Worm (Caenorhabditis elegans) whole organism, young adult: ENCODE measurements around the gene Y69H2.7.
A peak's percentile ranks its signal among the peaks of the same experiment; 100 is the strongest.

Experiments
- B0336.3 ChIP-seq: fragments of 200-800 bp; sonication (Bioruptor generic); IDR thresholded peaks from 2 replicates; pipeline ENCODE4 v1.3.6; 2022; ENCODE audit warnings: missing genetic modification characterization, missing compliant biosample characterization
- F23B12.7 ChIP-seq: sonication (generic microtip); optimal IDR thresholded peaks from 2 replicates; lab custom pipeline; 2017; ENCODE audit warnings: missing genetic modification characterization, mild to moderate bottlenecking, missing compliant biosample characterization, antibody characterized with exemption, moderate library complexity; ENCODE audit not compliant: insufficient read depth
- F37B4.10 ChIP-seq: fragments of 200-800 bp; sonication (Bioruptor generic); IDR thresholded peaks from 2 replicates; pipeline ENCODE4 v1.3.6; 2022; ENCODE audit warnings: missing genetic modification characterization, missing compliant biosample characterization
- F57A8.1 ChIP-seq: fragments of 200-800 bp; sonication (Bioruptor generic); optimal IDR thresholded peaks from 2 replicates; lab custom pipeline; 2018; ENCODE audit warnings: mild to moderate bottlenecking, missing genetic modification characterization, moderate library complexity, missing compliant biosample characterization
- T07F8.4 ChIP-seq: sonication (generic microtip); optimal IDR thresholded peaks from 2 replicates; lab custom pipeline; 2016; ENCODE audit warnings: mild to moderate bottlenecking, missing genetic modification characterization, moderate library complexity, missing compliant biosample characterization
- T26A5.8 ChIP-seq: sonication (generic microtip); optimal IDR thresholded peaks from 2 replicates; lab custom pipeline; 2016; ENCODE audit warnings: missing genetic modification characterization, missing compliant biosample characterization
- Y53F4B.3 ChIP-seq: fragments of 200-800 bp; sonication (Bioruptor generic); IDR thresholded peaks from 2 replicates; pipeline ENCODE4 v1.3.6; 2022; ENCODE audit warnings: missing genetic modification reagents, missing genetic modification characterization, missing compliant biosample characterization
- Y53G8AR.9 ChIP-seq: fragments of 200-800 bp; sonication (Bioruptor generic); conservative IDR thresholded peaks from 2 replicates; pipeline ENCODE4 v1.3.6; 2022; ENCODE audit warnings: missing genetic modification reagents, missing genetic modification characterization, missing compliant biosample characterization
- Y67H2A.10 ChIP-seq: fragments of 200-800 bp; sonication (Bioruptor generic); conservative IDR thresholded peaks from 2 replicates; pipeline ENCODE4 v1.3.6; 2022; ENCODE audit warnings: missing genetic modification reagents, missing genetic modification characterization, missing compliant biosample characterization
- ZK185.1 ChIP-seq: sonication (generic microtip); optimal IDR thresholded peaks from 2 replicates; lab custom pipeline; 2016; ENCODE audit warnings: mild to moderate bottlenecking, missing genetic modification characterization, missing compliant biosample characterization; ENCODE audit not compliant: poor library complexity, severe bottlenecking
- akir-1 ChIP-seq: fragments of 200-800 bp; sonication (Bioruptor generic); optimal IDR thresholded peaks from 2 replicates; lab custom pipeline; 2018; ENCODE audit warnings: mild to moderate bottlenecking, missing genetic modification characterization, moderate library complexity, missing compliant biosample characterization
- aptf-2 ChIP-seq: fragments of 200-800 bp; sonication (Bioruptor generic); conservative IDR thresholded peaks from 2 replicates; pipeline ENCODE4 v1.3.6; 2022; ENCODE audit warnings: missing genetic modification reagents, missing genetic modification characterization, missing compliant biosample characterization
- atf-7 ChIP-seq: sonication (generic microtip); optimal IDR thresholded peaks from 2 replicates; lab custom pipeline; 2017; ENCODE audit warnings: mild to moderate bottlenecking, missing genetic modification characterization, missing compliant biosample characterization
- athp-1 ChIP-seq: sonication (generic microtip); optimal IDR thresholded peaks from 2 replicates; lab custom pipeline; 2017; ENCODE audit warnings: mild to moderate bottlenecking, missing genetic modification characterization, missing compliant biosample characterization
- ccch-3 ChIP-seq: fragments of 200-800 bp; sonication (Bioruptor generic); optimal IDR thresholded peaks from 2 replicates; lab custom pipeline; 2018; ENCODE audit warnings: mild to moderate bottlenecking, missing genetic modification characterization, missing compliant biosample characterization
- chd-7 ChIP-seq: sonication (generic microtip); optimal IDR thresholded peaks from 2 replicates; lab custom pipeline; 2016; ENCODE audit warnings: mild to moderate bottlenecking, missing genetic modification characterization, moderate library complexity, missing compliant biosample characterization
- dpl-1 ChIP-seq: fragments of 150-350 bp; optimal IDR thresholded peaks from 2 replicates; lab custom pipeline; 2014; ENCODE audit warnings: missing biosample characterization, missing genetic modification reagents, missing genetic modification characterization
- gei-17 ChIP-seq: fragments of 200-800 bp; sonication (Bioruptor generic); optimal IDR thresholded peaks from 2 replicates; lab custom pipeline; 2018; ENCODE audit warnings: mild to moderate bottlenecking, missing genetic modification characterization, missing compliant biosample characterization
- hlh-12 ChIP-seq: sonication (generic microtip); optimal IDR thresholded peaks from 2 replicates; lab custom pipeline; 2016; ENCODE audit warnings: missing genetic modification characterization, missing compliant biosample characterization
- hmg-1.2 ChIP-seq: fragments of 200-800 bp; sonication (Bioruptor generic); IDR thresholded peaks from 2 replicates; pipeline ENCODE4 v1.3.6; 2022; ENCODE audit warnings: missing genetic modification reagents, missing genetic modification characterization, missing compliant biosample characterization
- lin-35 ChIP-seq, 3 experiments: fragments of 150-350 bp in 2 of 3; sonication (generic microtip) in 1 of 3; optimal IDR thresholded peaks; 2 replicates each; lab custom pipeline; 2014 to 2018; ENCODE audit warnings: missing biosample characterization in 3 of 3, missing genetic modification characterization in 3 of 3, missing genetic modification reagents in 3 of 3
- lin-40 ChIP-seq: sonication (generic microtip); optimal IDR thresholded peaks from 2 replicates; lab custom pipeline; 2016; ENCODE audit warnings: missing genetic modification characterization, mild to moderate bottlenecking, missing compliant biosample characterization, missing genotype, missing genetic modification reagents
- lin-54 ChIP-seq: fragments of 200-800 bp; sonication (Bioruptor generic); optimal IDR thresholded peaks from 2 replicates; lab custom pipeline; 2018; ENCODE audit warnings: mild to moderate bottlenecking, missing genetic modification characterization, missing compliant biosample characterization
- madf-10 ChIP-seq: sonication (generic microtip); optimal IDR thresholded peaks from 2 replicates; lab custom pipeline; 2016; ENCODE audit warnings: mild to moderate bottlenecking, missing genetic modification characterization, missing compliant biosample characterization
- madf-6 ChIP-seq: fragments of 200-800 bp; sonication (Bioruptor generic); IDR thresholded peaks from 2 replicates; pipeline ENCODE4 v1.3.6; 2022; ENCODE audit warnings: missing genetic modification reagents, missing genetic modification characterization, missing compliant biosample characterization
- madf-8 ChIP-seq: fragments of 200-800 bp; sonication (Bioruptor generic); conservative IDR thresholded peaks from 2 replicates; pipeline ENCODE4 v1.3.6; 2022; ENCODE audit warnings: missing genetic modification reagents, missing genetic modification characterization, missing compliant biosample characterization
- mcd-1 ChIP-seq: fragments of 200-800 bp; sonication (Bioruptor generic); IDR thresholded peaks from 2 replicates; pipeline ENCODE4 v1.3.6; 2022; ENCODE audit warnings: missing genetic modification reagents, missing genetic modification characterization, missing compliant biosample characterization
- mes-4 ChIP-seq: sonication (generic microtip); optimal IDR thresholded peaks from 2 replicates; lab custom pipeline; 2016; ENCODE audit warnings: missing genotype, missing genetic modification characterization, missing compliant biosample characterization
- mxl-1 ChIP-seq: sonication (generic microtip); optimal IDR thresholded peaks from 2 replicates; lab custom pipeline; 2016; ENCODE audit warnings: missing genetic modification characterization, missing compliant biosample characterization
- nfya-2 ChIP-seq: fragments of 200-800 bp; sonication (Bioruptor generic); IDR thresholded peaks from 2 replicates; pipeline ENCODE4 v1.3.6; 2022; ENCODE audit warnings: missing genetic modification reagents, missing genetic modification characterization, missing compliant biosample characterization
- nfyb-1 ChIP-seq: fragments of 200-800 bp; sonication (Bioruptor generic); IDR thresholded peaks from 2 replicates; pipeline ENCODE4 v1.3.6; 2022; ENCODE audit warnings: missing genetic modification reagents, missing genetic modification characterization, missing compliant biosample characterization
- nhr-120 ChIP-seq: fragments of 200-800 bp; sonication (Bioruptor generic); IDR thresholded peaks from 2 replicates; pipeline ENCODE4 v1.3.6; 2022; ENCODE audit warnings: missing genetic modification characterization, missing compliant biosample characterization
- nhr-90 ChIP-seq: sonication (generic microtip); optimal IDR thresholded peaks from 2 replicates; lab custom pipeline; 2016; ENCODE audit warnings: missing genotype, mild to moderate bottlenecking, missing genetic modification characterization, missing compliant biosample characterization
- rcor-1 ChIP-seq: fragments of 200-800 bp; sonication (Bioruptor generic); IDR thresholded peaks from 2 replicates; pipeline ENCODE4 v1.3.6; 2022; ENCODE audit warnings: missing genetic modification reagents, missing genetic modification characterization, missing compliant biosample characterization
- repo-1 ChIP-seq: sonication (generic microtip); optimal IDR thresholded peaks from 2 replicates; lab custom pipeline; 2017; ENCODE audit warnings: mild to moderate bottlenecking, missing genetic modification characterization, missing compliant biosample characterization
- snpc-1.1 ChIP-seq: sonication (generic microtip); optimal IDR thresholded peaks from 2 replicates; lab custom pipeline; 2017; ENCODE audit warnings: missing genetic modification characterization, mild to moderate bottlenecking, missing compliant biosample characterization, antibody characterized with exemption, moderate library complexity, missing genotype, missing genetic modification reagents; ENCODE audit not compliant: insufficient read depth
- snpc-1.3 ChIP-seq: sonication (generic microtip); optimal IDR thresholded peaks from 2 replicates; lab custom pipeline; 2017; ENCODE audit warnings: missing genetic modification characterization, mild to moderate bottlenecking, missing compliant biosample characterization, antibody characterized with exemption, moderate library complexity, missing genotype, missing genetic modification reagents; ENCODE audit not compliant: insufficient read depth
- snpc-3.4 ChIP-seq: sonication (generic microtip); optimal IDR thresholded peaks from 2 replicates; lab custom pipeline; 2017; ENCODE audit warnings: missing genetic modification characterization, mild to moderate bottlenecking, missing compliant biosample characterization, antibody characterized with exemption, moderate library complexity, missing genotype, missing genetic modification reagents
- snpc-4 ChIP-seq, 5 experiments: fragments of 150-350 bp in 1 of 5; sonication (generic microtip) in 4 of 5; optimal IDR thresholded peaks; 2 replicates each; lab custom pipeline; 2014 to 2018; ENCODE audit warnings: missing genetic modification characterization in 5 of 5, missing biosample characterization in 3 of 5, antibody characterized with exemption in 2 of 5, mild to moderate bottlenecking in 2 of 5, missing compliant biosample characterization in 2 of 5, missing genotype in 2 of 5, moderate library complexity in 2 of 5, missing genetic modification reagents in 1 of 5
- tbp1 ChIP-seq: fragments of 200-800 bp; sonication (Bioruptor generic); optimal IDR thresholded peaks from 2 replicates; lab custom pipeline; 2018; ENCODE audit warnings: mild to moderate bottlenecking, missing genetic modification characterization, missing compliant biosample characterization
- tbx-9 ChIP-seq: sonication (generic microtip); optimal IDR thresholded peaks from 2 replicates; lab custom pipeline; 2016; ENCODE audit warnings: borderline replicate concordance, missing genetic modification characterization, inconsistent platforms, missing compliant biosample characterization
- unc-130 ChIP-seq: sonication (generic microtip); optimal IDR thresholded peaks from 2 replicates; lab custom pipeline; 2016; ENCODE audit warnings: missing genetic modification reagents, missing genetic modification characterization, missing compliant biosample characterization
- unc-62 ChIP-seq: fragments of 150-350 bp; optimal IDR thresholded peaks from 2 replicates; lab custom pipeline; 2014; ENCODE audit warnings: missing biosample characterization, missing genetic modification reagents, missing genetic modification characterization
- xnd-1 ChIP-seq: sonication (generic microtip); optimal IDR thresholded peaks from 2 replicates; lab custom pipeline; 2016; ENCODE audit warnings: missing genotype, missing genetic modification reagents, missing genetic modification characterization, missing compliant biosample characterization
- zfh-2 ChIP-seq: fragments of 200-800 bp; sonication (Bioruptor generic); conservative IDR thresholded peaks from 2 replicates; pipeline ENCODE4 v1.3.6; 2022; ENCODE audit warnings: missing genetic modification reagents, missing genetic modification characterization, missing compliant biosample characterization
- zim-3 ChIP-seq: sonication (generic microtip); optimal IDR thresholded peaks from 2 replicates; lab custom pipeline; 2017; ENCODE audit warnings: mild to moderate bottlenecking, missing genetic modification characterization, moderate library complexity, missing compliant biosample characterization
- ztf-25 ChIP-seq: fragments of 200-800 bp; sonication (Bioruptor generic); IDR thresholded peaks from 2 replicates; pipeline ENCODE4 v1.3.6; 2022; ENCODE audit warnings: missing genetic modification reagents, missing genetic modification characterization, missing compliant biosample characterization
- ztf-3 ChIP-seq: fragments of 200-800 bp; sonication (Bioruptor generic); optimal IDR thresholded peaks from 2 replicates; lab custom pipeline; 2018; ENCODE audit warnings: mild to moderate bottlenecking, missing genetic modification characterization, missing compliant biosample characterization

Y69H2.7 gene

ce11 chrV:18723604-18724003, 33.8 kb downstream of the Y69H2.7 start:
- TF ChIP-seq xnd-1 = no peak
- no peak for TF ChIP-seq repo-1 (tag; lab: Kevin White, UChicago)
- TF ChIP-seq Y67H2A.10 (GFP tag; lab: Robert Waterston, UW) = no peak
- no peak for TF ChIP-seq hlh-12
- no peak for TF ChIP-seq F57A8.1 (GFP tag; lab: Kevin White, UChicago)
- TF ChIP-seq dpl-1 = no peak
- TF ChIP-seq tbp1 = no peak
- TF ChIP-seq chd-7 (tag; lab: Kevin White, UChicago) = no peak
- TF ChIP-seq ztf-3 (GFP tag; lab: Kevin White, UChicago) = no peak
- TF ChIP-seq ztf-25 (GFP tag; lab: Robert Waterston, UW) = no peak
- no peak for TF ChIP-seq F37B4.10 (GFP tag; lab: Robert Waterston, UW)
- no peak for TF ChIP-seq atf-7 (tag; lab: Kevin White, UChicago)
- TF ChIP-seq zfh-2 (GFP tag; lab: Robert Waterston, UW) = peak; percentile 71
- TF ChIP-seq snpc-1.1 (tag; lab: Kevin White, UChicago) = no peak
- TF ChIP-seq rcor-1 (GFP tag; lab: Robert Waterston, UW) = no peak
- no peak for TF ChIP-seq T26A5.8 (tag; lab: Kevin White, UChicago)
- no peak for TF ChIP-seq lin-40 (tag; lab: Kevin White, UChicago)
- TF ChIP-seq T07F8.4 = no peak
- TF ChIP-seq snpc-3.4 = peak; percentile 51
- TF ChIP-seq nfyb-1 (GFP tag; lab: Robert Waterston, UW) = no peak
- TF ChIP-seq snpc-1.3 = no peak
- no peak for TF ChIP-seq nfya-2
- TF ChIP-seq unc-62 (GFP tag; lab: Kevin White, UChicago) = no peak
- no peak for TF ChIP-seq madf-10 (tag; lab: Kevin White, UChicago)
- no peak for TF ChIP-seq madf-8 (GFP tag; lab: Robert Waterston, UW)
- no peak for TF ChIP-seq ZK185.1 (tag; lab: Kevin White, UChicago)
- peak in 1 of 3 experiments; percentile 74 for TF ChIP-seq lin-35 (GFP tag; optimal IDR thresholded peaks at IDR 0.05; lab: Kevin White, UChicago)
- TF ChIP-seq hmg-1.2 (GFP tag; lab: Robert Waterston, UW) = peak; percentile 99
- TF ChIP-seq gei-17 = no peak
- no peak for TF ChIP-seq mcd-1 (GFP tag; lab: Robert Waterston, UW)
- TF ChIP-seq nhr-90 (tag; lab: Kevin White, UChicago) = no peak
- peak; percentile 49 for TF ChIP-seq F23B12.7
- TF ChIP-seq mxl-1 (tag; lab: Kevin White, UChicago) = no peak
- TF ChIP-seq akir-1 (GFP tag; lab: Kevin White, UChicago) = no peak
- TF ChIP-seq mes-4 (tag; lab: Kevin White, UChicago) = no peak
- TF ChIP-seq Y53G8AR.9 (GFP tag; lab: Robert Waterston, UW) = no peak
- no peak for TF ChIP-seq B0336.3
- no peak for TF ChIP-seq athp-1 (tag; lab: Kevin White, UChicago)
- TF ChIP-seq unc-130 (GFP tag; lab: Kevin White, UChicago) = no peak
- TF ChIP-seq tbx-9 (tag; lab: Kevin White, UChicago) = no peak
- peak; percentile 49 for TF ChIP-seq lin-54
- no peak for TF ChIP-seq zim-3 (tag; lab: Kevin White, UChicago)
- TF ChIP-seq nhr-120 (GFP tag; lab: Robert Waterston, UW) = no peak
- TF ChIP-seq ccch-3 (GFP tag; lab: Kevin White, UChicago) = no peak
- TF ChIP-seq aptf-2 (GFP tag; lab: Robert Waterston, UW) = no peak
- no peak for TF ChIP-seq Y53F4B.3 (GFP tag; lab: Robert Waterston, UW)
- no peak for TF ChIP-seq madf-6 (GFP tag; lab: Robert Waterston, UW)
- no peak for TF ChIP-seq snpc-4 (GFP tag; optimal IDR thresholded peaks at IDR 0.05; lab: Kevin White, UChicago)
- peak in 3 of 4 experiments; percentile 46 to 74 (median 55) for TF ChIP-seq snpc-4 (tag; optimal IDR thresholded peaks at IDR 0.05; lab: Kevin White, UChicago)
